Fruit fly (Drosophila melanogaster) whole organism, adult: Measurements from ENCODE around the gene MED25.

Experiments
- CG11617 ChIP-seq: fragments of 200-800 bp; sonication (Bioruptor generic); optimal IDR thresholded peaks from 2 replicates; lab custom pipeline; 2017; ENCODE audit warnings: mild to moderate bottlenecking, missing biosample characterization, missing genetic modification reagents, missing genetic modification characterization
- CG5204 ChIP-seq: fragments of 200-800 bp; sonication (Bioruptor generic); optimal IDR thresholded peaks from 2 replicates; lab custom pipeline; 2016; ENCODE audit warnings: missing biosample characterization, missing genetic modification characterization
- CG7045 ChIP-seq: fragments of 200-800 bp; sonication (Bioruptor generic); optimal IDR thresholded peaks from 2 replicates; lab custom pipeline; 2017; ENCODE audit warnings: missing biosample characterization, mild to moderate bottlenecking, missing genetic modification characterization
- CG7101 ChIP-seq: fragments of 200-800 bp; sonication (Bioruptor generic); optimal IDR thresholded peaks from 2 replicates; lab custom pipeline; 2018; ENCODE audit warnings: missing biosample characterization, mild to moderate bottlenecking, missing genetic modification characterization, moderate library complexity
- Crg-1 ChIP-seq: fragments of 200-800 bp; sonication (Bioruptor generic); optimal IDR thresholded peaks from 2 replicates; lab custom pipeline; 2016; ENCODE audit warnings: missing biosample characterization, missing genetic modification characterization
- Mnt ChIP-seq: fragments of 200-800 bp; sonication (Bioruptor generic); optimal IDR thresholded peaks from 2 replicates; lab custom pipeline; 2016; ENCODE audit warnings: missing biosample characterization, mild to moderate bottlenecking, missing genetic modification characterization
- kay ChIP-seq: fragments of 200-800 bp; sonication (Bioruptor generic); peaks from one replicate; lab custom pipeline; 2016; ENCODE audit warnings: missing biosample characterization, missing genetic modification characterization, borderline replicate concordance
- toe ChIP-seq: fragments of 200-800 bp; sonication (Bioruptor generic); optimal IDR thresholded peaks from 2 replicates; lab custom pipeline; 2016; ENCODE audit warnings: missing biosample characterization, missing genetic modification characterization

- TF ChIP-seq Mnt (GFP tag; lab: Kevin White, UChicago) (no peak), CG5204 (GFP tag; lab: Kevin White, UChicago) (no peak), CG7101 (tag; lab: Kevin White, UChicago) (no peak), CG11617 (GFP tag; lab: Kevin White, UChicago) (peak; percentile 59), Crg-1 (GFP tag; lab: Kevin White, UChicago) (no peak), toe (GFP tag; lab: Kevin White, UChicago) (no peak), kay (GFP tag; lab: Kevin White, UChicago) (no peak), CG7045 (GFP tag; lab: Kevin White, UChicago) (no peak)
These were observed 23.0 kb downstream of the MED25 start, which contains the start of gene idc for dm6 chr3R:20031764-20032079.
